Worm (Caenorhabditis elegans) whole organism, L1 larva: ENCODE measurements around the gene cif-1.

Source experiments
- C04F5.9 ChIP-seq: sonication (generic microtip); optimal IDR thresholded peaks from 2 replicates; lab custom pipeline; 2016; ENCODE audit warnings: missing genetic modification characterization, missing compliant biosample characterization
- F16B12.6 ChIP-seq: fragments of 150-350 bp; optimal IDR thresholded peaks from 2 replicates; lab custom pipeline; 2014; ENCODE audit warnings: missing biosample characterization, missing genetic modification characterization
- ceh-88 ChIP-seq: fragments of 200-800 bp; sonication (Bioruptor generic); IDR thresholded peaks from 2 replicates; pipeline ENCODE4 v1.3.6; 2022; ENCODE audit warnings: missing genetic modification characterization, missing compliant biosample characterization
- ceh-90 ChIP-seq: sonication (generic microtip); optimal IDR thresholded peaks from 2 replicates; lab custom pipeline; 2016; ENCODE audit warnings: missing genetic modification characterization, missing compliant biosample characterization
- dpl-1 ChIP-seq, 3 experiments: fragments of 150-350 bp in 2 of 3; sonication (generic microtip) in 1 of 3; optimal IDR thresholded peaks; 2 replicates each; lab custom pipeline; 2014 to 2017; ENCODE audit warnings: missing biosample characterization in 3 of 3, missing genetic modification characterization in 3 of 3, missing genetic modification reagents in 3 of 3
- dsc-1 ChIP-seq: sonication (generic microtip); optimal IDR thresholded peaks from 2 replicates; lab custom pipeline; 2016; ENCODE audit warnings: mild to moderate bottlenecking, missing genetic modification characterization, missing compliant biosample characterization
- efl-3 ChIP-seq: fragments of 200-800 bp; sonication (Bioruptor generic); optimal IDR thresholded peaks from 2 replicates; lab custom pipeline; 2018; ENCODE audit warnings: mild to moderate bottlenecking, missing genetic modification characterization, missing compliant biosample characterization
- egl-13 ChIP-seq: sonication (generic microtip); optimal IDR thresholded peaks from 2 replicates; lab custom pipeline; 2016; ENCODE audit warnings: missing genotype, missing genetic modification reagents, missing genetic modification characterization, missing compliant biosample characterization
- elt-2 ChIP-seq: sonication (generic microtip); optimal IDR thresholded peaks from 2 replicates; lab custom pipeline; 2016; ENCODE audit warnings: missing genetic modification characterization, mild to moderate bottlenecking, inconsistent platforms, missing compliant biosample characterization, missing genetic modification reagents
- elt-3 ChIP-seq, 6 experiments: fragments of 150-350 bp in 1 of 6; sonication (generic microtip); optimal IDR thresholded peaks; 2 replicates each; lab custom pipeline; 2017 to 2018; ENCODE audit warnings: missing biosample characterization in 6 of 6, missing genetic modification characterization in 6 of 6, inconsistent platforms in 1 of 6
- ets-5 ChIP-seq: fragments of 200-800 bp; sonication (Bioruptor generic); IDR thresholded peaks from 2 replicates; pipeline ENCODE4 v1.3.6; 2022; ENCODE audit warnings: missing genetic modification characterization, missing compliant biosample characterization
- fkh-10 ChIP-seq: sonication (generic microtip); optimal IDR thresholded peaks from 2 replicates; lab custom pipeline; 2017; ENCODE audit warnings: missing biosample characterization, missing genetic modification reagents, missing genetic modification characterization
- fkh-4 ChIP-seq: sonication (generic microtip); optimal IDR thresholded peaks from 2 replicates; lab custom pipeline; 2016; ENCODE audit warnings: missing compliant biosample characterization, missing genetic modification characterization, borderline replicate concordance
- fkh-8 ChIP-seq: sonication (generic microtip); optimal IDR thresholded peaks from 2 replicates; lab custom pipeline; 2016; ENCODE audit warnings: mild to moderate bottlenecking, missing genetic modification characterization, missing compliant biosample characterization
- fos-1 ChIP-seq: fragments of 150-350 bp; optimal IDR thresholded peaks from 2 replicates; lab custom pipeline; 2014; ENCODE audit warnings: missing biosample characterization, missing genetic modification characterization
- grh-1 ChIP-seq: fragments of 200-800 bp; sonication (Bioruptor generic); IDR thresholded peaks from 2 replicates; pipeline ENCODE4 v1.3.6; 2022; ENCODE audit warnings: missing genetic modification reagents, missing genetic modification characterization, missing compliant biosample characterization
- irx-1 ChIP-seq: sonication (generic microtip); optimal IDR thresholded peaks from 2 replicates; lab custom pipeline; 2016; ENCODE audit warnings: missing genetic modification characterization, missing compliant biosample characterization
- isw-1 ChIP-seq: fragments of 200-800 bp; sonication (Bioruptor generic); IDR thresholded peaks from 2 replicates; pipeline ENCODE4 v1.3.6; 2022; ENCODE audit warnings: missing genetic modification characterization, missing compliant biosample characterization
- jun-1 ChIP-seq: fragments of 150-350 bp; optimal IDR thresholded peaks from 2 replicates; lab custom pipeline; 2014; ENCODE audit warnings: missing biosample characterization, missing genetic modification reagents, missing genetic modification characterization
- lin-13 ChIP-seq: fragments of 150-350 bp; optimal IDR thresholded peaks from 2 replicates; lab custom pipeline; 2014; ENCODE audit warnings: missing biosample characterization, missing genetic modification reagents, missing genetic modification characterization
- lin-14 ChIP-seq: fragments of 200-800 bp; sonication (Bioruptor generic); optimal IDR thresholded peaks from 2 replicates; lab custom pipeline; 2018; ENCODE audit warnings: mild to moderate bottlenecking, missing genetic modification characterization, moderate library complexity, missing compliant biosample characterization
- lin-35 ChIP-seq, 2 experiments: fragments of 150-350 bp; optimal IDR thresholded peaks; 2 replicates each; lab custom pipeline; 2014; ENCODE audit warnings: missing biosample characterization in 2 of 2, missing genetic modification characterization in 2 of 2, missing genetic modification reagents in 2 of 2
- lir-3 ChIP-seq: sonication (generic microtip); optimal IDR thresholded peaks from 2 replicates; lab custom pipeline; 2016; ENCODE audit warnings: mild to moderate bottlenecking, missing genetic modification characterization, moderate library complexity, missing compliant biosample characterization; ENCODE audit not compliant: poor library complexity
- lsy-2 ChIP-seq, 2 experiments: fragments of 150-350 bp; optimal IDR thresholded peaks; 2 replicates each; lab custom pipeline; 2014; ENCODE audit warnings: missing biosample characterization in 2 of 2, missing genetic modification characterization in 2 of 2
- mab-9 ChIP-seq: fragments of 200-800 bp; sonication (Bioruptor generic); IDR thresholded peaks from 2 replicates; pipeline ENCODE4 v1.3.6; 2022; ENCODE audit warnings: missing genetic modification reagents, missing genetic modification characterization, missing compliant biosample characterization
- mep-1 ChIP-seq: fragments of 150-350 bp; optimal IDR thresholded peaks from 2 replicates; lab custom pipeline; 2014; ENCODE audit warnings: missing biosample characterization, missing genetic modification characterization
- nhr-11 ChIP-seq: fragments of 150-350 bp; optimal IDR thresholded peaks from 2 replicates; lab custom pipeline; 2014; ENCODE audit warnings: missing biosample characterization, missing genetic modification characterization
- nhr-19 ChIP-seq: fragments of 200-800 bp; sonication (Bioruptor generic); conservative IDR thresholded peaks from 2 replicates; pipeline ENCODE4 v1.3.6; 2022; ENCODE audit warnings: missing genetic modification characterization, missing compliant biosample characterization
- nhr-20 ChIP-seq: sonication (generic microtip); optimal IDR thresholded peaks from 2 replicates; lab custom pipeline; 2016; ENCODE audit warnings: mild to moderate bottlenecking, missing genetic modification characterization, missing compliant biosample characterization
- nhr-47 ChIP-seq: sonication (generic microtip); optimal IDR thresholded peaks from 2 replicates; lab custom pipeline; 2016; ENCODE audit warnings: mild to moderate bottlenecking, missing genetic modification characterization, moderate library complexity, missing compliant biosample characterization
- nhr-71 ChIP-seq: sonication (generic microtip); optimal IDR thresholded peaks from 2 replicates; lab custom pipeline; 2016; ENCODE audit warnings: mild to moderate bottlenecking, missing genetic modification characterization, moderate library complexity, missing compliant biosample characterization
- nhr-77 ChIP-seq: fragments of 150-350 bp; optimal IDR thresholded peaks from 2 replicates; lab custom pipeline; 2014; ENCODE audit warnings: missing biosample characterization, missing genetic modification characterization
- nhr-85 ChIP-seq: sonication (generic microtip); peaks from one replicate; lab custom pipeline; 2016; ENCODE audit warnings: missing genetic modification characterization, inconsistent platforms, missing compliant biosample characterization
- nhr-90 ChIP-seq: sonication (generic microtip); optimal IDR thresholded peaks from 2 replicates; lab custom pipeline; 2016; ENCODE audit warnings: mild to moderate bottlenecking, missing genetic modification characterization, missing compliant biosample characterization; ENCODE audit not compliant: poor library complexity
- pax-3 ChIP-seq: fragments of 200-800 bp; sonication (Bioruptor generic); optimal IDR thresholded peaks from 2 replicates; lab custom pipeline; 2018; ENCODE audit warnings: mild to moderate bottlenecking, missing genetic modification characterization, moderate library complexity, missing compliant biosample characterization
- rnt-1 ChIP-seq: sonication (generic microtip); optimal IDR thresholded peaks from 2 replicates; lab custom pipeline; 2016; ENCODE audit warnings: mild to moderate bottlenecking, missing genetic modification characterization, moderate library complexity, missing compliant biosample characterization
- skn-1 ChIP-seq: fragments of 150-350 bp; optimal IDR thresholded peaks from 2 replicates; lab custom pipeline; 2014; ENCODE audit warnings: missing biosample characterization, missing genetic modification characterization
- snu-23 ChIP-seq: sonication (generic microtip); optimal IDR thresholded peaks from 2 replicates; lab custom pipeline; 2016; ENCODE audit warnings: missing genetic modification characterization, missing compliant biosample characterization
- sox-4 ChIP-seq: sonication (generic microtip); optimal IDR thresholded peaks from 2 replicates; lab custom pipeline; 2016; ENCODE audit warnings: missing genetic modification characterization, missing compliant biosample characterization
- swsn-7 ChIP-seq: sonication (generic microtip); optimal IDR thresholded peaks from 2 replicates; lab custom pipeline; 2016; ENCODE audit warnings: missing genetic modification characterization, missing compliant biosample characterization
- tbx-2 ChIP-seq: sonication (generic microtip); optimal IDR thresholded peaks from 2 replicates; lab custom pipeline; 2016; ENCODE audit warnings: missing genetic modification characterization, missing compliant biosample characterization
- unc-86 ChIP-seq: sonication (generic microtip); optimal IDR thresholded peaks from 2 replicates; lab custom pipeline; 2016; ENCODE audit warnings: missing genetic modification characterization, missing compliant biosample characterization
- unc-98 ChIP-seq: fragments of 200-800 bp; sonication (Bioruptor generic); IDR thresholded peaks from 2 replicates; pipeline ENCODE4 v1.3.6; 2022; ENCODE audit warnings: missing genetic modification characterization, missing compliant biosample characterization
- xbp-1 ChIP-seq: sonication (generic microtip); optimal IDR thresholded peaks from 2 replicates; lab custom pipeline; 2016; ENCODE audit warnings: missing genetic modification characterization, missing compliant biosample characterization
- zip-4 ChIP-seq: fragments of 200-800 bp; sonication (Bioruptor generic); optimal IDR thresholded peaks from 2 replicates; lab custom pipeline; 2018; ENCODE audit warnings: mild to moderate bottlenecking, missing genetic modification characterization, moderate library complexity, missing compliant biosample characterization
- ztf-11 ChIP-seq, 2 experiments: sonication (generic microtip); optimal IDR thresholded peaks; 2 replicates each; lab custom pipeline; 2016 to 2017; ENCODE audit warnings: missing genetic modification characterization in 2 of 2, missing biosample characterization in 1 of 2, missing compliant biosample characterization in 1 of 2

Gene cif-1

DNA sequence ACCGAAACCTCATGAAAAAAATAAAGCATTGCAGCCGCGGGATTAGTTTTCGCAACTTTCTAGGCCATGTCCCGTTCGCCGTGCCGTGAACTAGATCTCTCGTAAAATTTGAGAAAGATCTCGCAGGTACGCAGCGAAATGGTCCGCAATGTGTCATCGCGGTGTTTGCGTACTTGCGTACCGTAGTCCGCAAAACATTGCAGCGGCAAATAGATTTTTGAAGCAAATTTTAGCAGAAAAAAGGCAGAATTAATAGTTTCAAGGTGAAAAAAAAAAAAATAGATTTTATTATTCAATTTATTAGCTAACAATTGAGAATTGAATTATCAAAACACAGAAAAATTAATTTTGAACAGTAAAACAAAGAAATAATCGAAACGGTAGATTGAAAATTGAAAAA lies 17.4 kb upstream of the cif-1 start (continued):
- TF ChIP-seq elt-2 (tag; lab: Kevin White, UChicago) (peak; percentile 51), egl-13 (tag; lab: Kevin White, UChicago) (peak; percentile 84), unc-86 (tag; lab: Kevin White, UChicago) (peak; percentile 89), fkh-10 (GFP tag; lab: Kevin White, UChicago) (peak; percentile 4), dsc-1 (peak; percentile 93), dpl-1 (GFP tag; optimal IDR thresholded peaks at IDR 0.05; lab: Kevin White, UChicago) (peak; percentile 58 to 73 (median 73)), skn-1 (tag; lab: Kevin White, UChicago) (peak; percentile 9), zip-4 (GFP tag; lab: Kevin White, UChicago) (peak; percentile 56), irx-1 (tag; lab: Kevin White, UChicago) (peak; percentile 85), fos-1 (tag; lab: Kevin White, UChicago) (peak; percentile 8), jun-1 (peak; percentile 64), xbp-1 (tag; lab: Kevin White, UChicago) (peak; percentile 89), fkh-8 (tag; lab: Kevin White, UChicago) (peak; percentile 91), F16B12.6 (peak; percentile 74), snu-23 (GFP tag; lab: Kevin White, UChicago) (peak; percentile 89), nhr-77 (tag; lab: Kevin White, UChicago) (peak; percentile 68), ceh-88 (peak; percentile 100), sox-4 (tag; lab: Kevin White, UChicago) (peak; percentile 82), nhr-71 (tag; lab: Kevin White, UChicago) (peak; percentile 97), unc-98 (GFP tag; lab: Robert Waterston, UW) (peak; percentile 99), nhr-90 (tag; lab: Kevin White, UChicago) (peak; percentile 94)

ce11 chrIV:4725478-4725920 lies 14.9 kb upstream of the cif-1 start:
- peak; percentile 94 for TF ChIP-seq nhr-71 (tag; lab: Kevin White, UChicago)
- peak; percentile 66 for TF ChIP-seq ceh-90 (tag; lab: Kevin White, UChicago)
- TF ChIP-seq ceh-88: peak; percentile 99
- peak; percentile 84 for TF ChIP-seq lin-14 (GFP tag; lab: Kevin White, UChicago)
- peak in 1 of 2 experiments; percentile 74 for TF ChIP-seq ztf-11 (tag; optimal IDR thresholded peaks at IDR 0.05; lab: Kevin White, UChicago)
- TF ChIP-seq sox-4 (tag; lab: Kevin White, UChicago): peak; percentile 81
- TF ChIP-seq tbx-2 (tag; lab: Kevin White, UChicago): peak; percentile 81
- peak; percentile 84 for TF ChIP-seq C04F5.9 (tag; lab: Kevin White, UChicago)
- TF ChIP-seq lin-13 (GFP tag; lab: Kevin White, UChicago): peak; percentile 1
- peak; percentile 53 for TF ChIP-seq elt-2 (tag; lab: Kevin White, UChicago)
- peak; percentile 86 for TF ChIP-seq swsn-7 (tag; lab: Kevin White, UChicago)
- TF ChIP-seq elt-3 (tag; optimal IDR thresholded peaks at IDR 0.05; lab: Kevin White, UChicago): peak in 1 of 6 experiments; percentile 14
- TF ChIP-seq mab-9 (GFP tag; lab: Robert Waterston, UW): peak; percentile 100
- peak; percentile 100 for TF ChIP-seq grh-1 (GFP tag; lab: Robert Waterston, UW)
- peak; percentile 68 for TF ChIP-seq fkh-4 (tag; lab: Kevin White, UChicago)
- peak; percentile 76 for TF ChIP-seq fkh-8 (tag; lab: Kevin White, UChicago)
- peak; percentile 93 for TF ChIP-seq nhr-85
- TF ChIP-seq nhr-20 (tag; lab: Kevin White, UChicago): peak; percentile 83
- peak; percentile 99 for TF ChIP-seq ets-5 (GFP tag; lab: Robert Waterston, UW)
- TF ChIP-seq egl-13 (tag; lab: Kevin White, UChicago): peak; percentile 68
- TF ChIP-seq mep-1: peak; percentile 5
- peak; percentile 99 for TF ChIP-seq unc-98 (GFP tag; lab: Robert Waterston, UW)
- TF ChIP-seq lir-3 (tag; lab: Kevin White, UChicago): peak; percentile 78
- peak; percentile 47 to 58 (median 50) for TF ChIP-seq dpl-1 (GFP tag; optimal IDR thresholded peaks at IDR 0.05; lab: Kevin White, UChicago)
- TF ChIP-seq nhr-19 (GFP tag; lab: Robert Waterston, UW): peak; percentile 99
- peak; percentile 53 for TF ChIP-seq nhr-77 (tag; lab: Kevin White, UChicago)
- TF ChIP-seq efl-3 (GFP tag; lab: Kevin White, UChicago): peak; percentile 64
- peak; percentile 99 for TF ChIP-seq isw-1 (GFP tag; lab: Robert Waterston, UW)
- peak; percentile 50 for TF ChIP-seq F16B12.6
- peak; percentile 89 for TF ChIP-seq dsc-1
- TF ChIP-seq lin-35 (GFP tag; optimal IDR thresholded peaks at IDR 0.05; lab: Kevin White, UChicago): peak; percentile 29 to 43
- TF ChIP-seq rnt-1 (tag; lab: Kevin White, UChicago): peak; percentile 47
- TF ChIP-seq lsy-2 (tag; optimal IDR thresholded peaks at IDR 0.05; lab: Kevin White, UChicago): peak; percentile 95 to 96
- TF ChIP-seq pax-3 (tag; lab: Kevin White, UChicago): peak; percentile 87
- TF ChIP-seq irx-1 (tag; lab: Kevin White, UChicago): peak; percentile 84
- peak; percentile 79 for TF ChIP-seq xbp-1 (tag; lab: Kevin White, UChicago)
- TF ChIP-seq nhr-90 (tag; lab: Kevin White, UChicago): peak; percentile 90
- TF ChIP-seq fkh-10 (GFP tag; lab: Kevin White, UChicago): peak; percentile 16
- TF ChIP-seq nhr-11 (tag; lab: Kevin White, UChicago): peak; percentile 65
- peak; percentile 97 for TF ChIP-seq nhr-47
